Fruit fly (Drosophila melanogaster): ENCODE results near the gene CG33322.

- TF ChIP-seq kay (GFP tag; ENCODE audit: borderline replicate concordance): no peak
- no peak for TF ChIP-seq CG7101 (tag; optimal IDR thresholded peaks at IDR 0.05)
- no peak for TF ChIP-seq pad (GFP tag; optimal IDR thresholded peaks at IDR 0.05)
- TF ChIP-seq bab1 (GFP tag; optimal IDR thresholded peaks at IDR 0.05): no peak
- TF ChIP-seq cic (GFP tag; optimal IDR thresholded peaks at IDR 0.05): no peak
- no peak for TF ChIP-seq CG11617 (GFP tag; optimal IDR thresholded peaks at IDR 0.05)
Observed at dm6 chr2L:20768568-20769071, 47.4 kb downstream of the CG33322 start.
